Worm (Caenorhabditis elegans) whole organism, young adult: ENCODE data around the gene drd-1.

Source experiments
- B0336.3 ChIP-seq: fragments of 200-800 bp; sonication (Bioruptor generic); IDR thresholded peaks from 2 replicates; pipeline ENCODE4 v1.3.6; 2022; ENCODE audit warnings: missing genetic modification characterization, missing compliant biosample characterization
- attf-3 ChIP-seq: fragments of 200-800 bp; sonication (Bioruptor generic); conservative IDR thresholded peaks from 2 replicates; pipeline ENCODE4 v1.3.6; 2022; ENCODE audit warnings: missing genetic modification reagents, missing genetic modification characterization, missing compliant biosample characterization
- attf-5 ChIP-seq: fragments of 200-800 bp; sonication (Bioruptor generic); optimal IDR thresholded peaks from 2 replicates; lab custom pipeline; 2018; ENCODE audit warnings: mild to moderate bottlenecking, missing genetic modification characterization, missing compliant biosample characterization
- hmg-1.2 ChIP-seq: fragments of 200-800 bp; sonication (Bioruptor generic); IDR thresholded peaks from 2 replicates; pipeline ENCODE4 v1.3.6; 2022; ENCODE audit warnings: missing genetic modification reagents, missing genetic modification characterization, missing compliant biosample characterization
- madf-10 ChIP-seq: sonication (generic microtip); optimal IDR thresholded peaks from 2 replicates; lab custom pipeline; 2016; ENCODE audit warnings: mild to moderate bottlenecking, missing genetic modification characterization, missing compliant biosample characterization
- snpc-4 ChIP-seq, 5 experiments: fragments of 150-350 bp in 1 of 5; sonication (generic microtip) in 4 of 5; optimal IDR thresholded peaks; 2 replicates each; lab custom pipeline; 2014 to 2018; ENCODE audit warnings: missing genetic modification characterization in 5 of 5, missing biosample characterization in 3 of 5, antibody characterized with exemption in 2 of 5, mild to moderate bottlenecking in 2 of 5, missing compliant biosample characterization in 2 of 5, missing genotype in 2 of 5, moderate library complexity in 2 of 5, missing genetic modification reagents in 1 of 5
- ztf-22 ChIP-seq: fragments of 200-800 bp; sonication (Bioruptor generic); optimal IDR thresholded peaks from 2 replicates; lab custom pipeline; 2018; ENCODE audit warnings: mild to moderate bottlenecking, missing genetic modification characterization, moderate library complexity, missing compliant biosample characterization

ce11 chrII:8392215-8392614, 4.4 kb downstream of the drd-1 start:
- TF ChIP-seq ztf-22 (GFP tag; lab: Kevin White, UChicago) = no peak
- no peak for TF ChIP-seq madf-10 (tag; lab: Kevin White, UChicago)
- no peak for TF ChIP-seq attf-5
- no peak for TF ChIP-seq attf-3 (GFP tag; lab: Robert Waterston, UW)
- TF ChIP-seq B0336.3 = no peak
- TF ChIP-seq hmg-1.2 (GFP tag; lab: Robert Waterston, UW) = no peak
- no peak for TF ChIP-seq snpc-4 (GFP tag; optimal IDR thresholded peaks at IDR 0.05; lab: Kevin White, UChicago)
- no peak for TF ChIP-seq snpc-4 (tag; optimal IDR thresholded peaks at IDR 0.05; lab: Kevin White, UChicago)
